Worm (Caenorhabditis elegans): ENCODE results near the gene slmp-1.
A peak's percentile ranks its signal among the peaks of the same experiment; 100 is the strongest.

Gene slmp-1

DNA sequence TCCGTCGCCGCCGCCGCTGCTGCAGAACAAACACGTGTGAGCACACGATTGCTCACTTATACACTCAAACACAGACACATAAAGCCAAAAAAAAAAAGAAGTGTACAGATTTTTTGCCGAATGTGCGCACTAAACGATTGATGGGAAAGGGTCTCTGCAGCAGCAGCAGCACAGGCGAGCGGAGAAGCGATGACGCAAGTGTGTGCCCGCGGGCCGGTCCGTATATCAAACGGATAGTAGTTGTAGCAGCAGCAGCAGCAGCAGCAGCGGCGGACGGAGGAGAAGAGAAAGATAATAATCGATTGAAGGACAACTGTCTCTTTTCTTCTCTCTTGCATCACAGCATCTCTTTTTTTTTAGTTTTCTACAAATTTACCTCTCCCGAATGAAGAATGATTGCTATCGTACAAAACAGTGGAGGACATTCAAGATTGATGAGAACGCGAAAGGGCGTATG is 19.9 kb downstream of the slmp-1 start:
- TF ChIP-seq pha-4 (tag; optimal IDR thresholded peaks at IDR 0.05) (peak; percentile 47), nhr-43 (tag; optimal IDR thresholded peaks at IDR 0.05; ENCODE audit: poor library complexity, severe bottlenecking) (peak; percentile 83), elt-2 (tag; optimal IDR thresholded peaks at IDR 0.05) (peak; percentile 20), nhr-25 (tag; optimal IDR thresholded peaks at IDR 0.05) (peak; percentile 73), snpc-4 (tag; optimal IDR thresholded peaks at IDR 0.05) (peak; percentile 16), jun-1 (tag; optimal IDR thresholded peaks at IDR 0.05) (peak; percentile 23), tbx-2 (tag; optimal IDR thresholded peaks at IDR 0.05) (peak; percentile 12), lsy-12 (tag; optimal IDR thresholded peaks at IDR 0.05) (peak; percentile 57), nhr-23 (tag; optimal IDR thresholded peaks at IDR 0.05) (peak; percentile 64), mdl-1 (tag; optimal IDR thresholded peaks at IDR 0.05) (no peak), ceh-28 (tag; optimal IDR thresholded peaks at IDR 0.05) (peak; percentile 72), nfya-1 (tag; optimal IDR thresholded peaks at IDR 0.05; ENCODE audit: insufficient read depth) (peak; percentile 19), aly-2 (tag; optimal IDR thresholded peaks at IDR 0.05) (no peak), fkh-10 (GFP tag; optimal IDR thresholded peaks at IDR 0.05) (no peak), R02D3.7 (tag; optimal IDR thresholded peaks at IDR 0.05) (no peak)

DNA sequence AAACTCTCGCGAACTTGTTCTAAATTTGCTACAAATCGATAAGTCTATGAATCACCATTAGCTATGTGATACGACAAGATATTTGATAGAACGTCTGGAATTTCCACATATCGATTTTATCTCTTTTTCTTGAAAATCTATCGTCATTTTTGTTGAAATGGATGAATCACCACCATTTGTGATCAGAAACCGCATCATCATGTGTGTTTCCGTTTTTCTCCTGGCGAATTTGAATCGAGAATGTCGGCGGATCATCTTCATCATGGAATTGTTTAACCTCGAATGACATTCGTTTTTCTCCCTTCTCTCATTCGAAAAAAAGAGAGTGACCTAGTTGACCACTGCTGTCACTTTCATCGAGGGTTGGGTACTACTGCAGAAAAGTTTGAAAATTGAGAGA is 20.7 kb downstream of the slmp-1 start:
- no peak for TF ChIP-seq mml-1 (tag; optimal IDR thresholded peaks at IDR 0.05)
- peak; percentile 12 for TF ChIP-seq nhr-25 (tag; optimal IDR thresholded peaks at IDR 0.05)
- TF ChIP-seq ztf-11 (tag; optimal IDR thresholded peaks at IDR 0.05) = no peak
- no peak for TF ChIP-seq egl-5 (tag; optimal IDR thresholded peaks at IDR 0.05)
- no peak for TF ChIP-seq snpc-4 (tag; optimal IDR thresholded peaks at IDR 0.05)
- peak; percentile 92 for TF ChIP-seq nhr-23 (tag; optimal IDR thresholded peaks at IDR 0.05)
- no peak for TF ChIP-seq nfya-1 (tag; optimal IDR thresholded peaks at IDR 0.05; ENCODE audit: insufficient read depth)
- TF ChIP-seq elt-3 (tag; optimal IDR thresholded peaks at IDR 0.05) = peak in 1 of 3 experiments; percentile 31
- no peak for TF ChIP-seq R02D3.7 (tag; optimal IDR thresholded peaks at IDR 0.05)
- no peak for TF ChIP-seq ceh-9 (tag; optimal IDR thresholded peaks at IDR 0.05)
- peak; percentile 67 for TF ChIP-seq ceh-28 (tag; optimal IDR thresholded peaks at IDR 0.05)
- TF ChIP-seq nhr-43 (tag; optimal IDR thresholded peaks at IDR 0.05; ENCODE audit: poor library complexity, severe bottlenecking) = peak; percentile 81
- TF ChIP-seq lin-39 (tag; optimal IDR thresholded peaks at IDR 0.05) = no peak
- no peak for TF ChIP-seq nhr-11 (tag; optimal IDR thresholded peaks at IDR 0.05)
- TF ChIP-seq egl-27 (tag; optimal IDR thresholded peaks at IDR 0.05) = peak; percentile 12
- TF ChIP-seq ceh-16 (tag; optimal IDR thresholded peaks at IDR 0.05) = no peak

DNA sequence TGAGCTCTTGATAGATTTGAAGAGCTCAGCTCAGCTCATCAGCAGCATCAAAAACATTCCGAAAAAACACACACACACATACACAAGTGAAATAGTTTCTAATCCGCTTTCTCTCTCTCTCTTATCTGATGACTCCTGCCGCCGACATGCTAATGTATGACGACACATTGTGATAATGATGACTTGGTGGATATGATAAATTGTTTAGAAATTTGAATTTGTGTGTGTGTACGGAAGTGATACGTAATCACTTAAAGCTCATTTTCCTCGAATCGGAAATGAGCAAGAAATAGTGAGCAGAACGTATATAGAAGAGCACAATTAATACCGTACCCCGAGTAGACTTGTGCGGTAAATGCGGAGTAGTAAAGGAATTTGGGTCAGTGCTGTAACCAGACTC is 33.3 kb downstream of the slmp-1 start:
- TF ChIP-seq fkh-10 (GFP tag; optimal IDR thresholded peaks at IDR 0.05) (no peak), elt-3 (tag; optimal IDR thresholded peaks at IDR 0.05) (no peak)

DNA sequence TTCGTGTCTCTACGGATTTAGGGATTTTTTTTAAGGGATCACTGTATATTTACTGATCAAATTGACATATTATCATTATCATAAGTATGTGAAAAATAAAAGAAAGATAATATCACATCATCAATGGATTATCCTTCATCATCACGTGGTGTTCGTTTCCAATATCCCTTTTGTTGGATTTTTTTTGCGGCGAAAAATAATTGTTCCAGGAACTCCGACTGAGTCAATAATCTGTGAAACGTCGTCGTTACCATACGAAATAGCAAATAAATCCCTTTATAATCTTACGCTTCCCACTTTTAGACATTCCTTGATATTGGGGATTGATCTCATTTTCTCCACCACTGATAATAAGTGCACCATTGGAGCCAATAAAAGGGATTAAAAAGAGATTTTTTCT is 36.5 kb downstream of the slmp-1 start:
- TF ChIP-seq unc-39 (tag; optimal IDR thresholded peaks at IDR 0.05) (no peak), lin-15B (tag; optimal IDR thresholded peaks at IDR 0.05) (no peak), ztf-4 (tag; optimal IDR thresholded peaks at IDR 0.05) (no peak), ztf-11 (tag; optimal IDR thresholded peaks at IDR 0.05) (no peak), pqm-1 (tag; optimal IDR thresholded peaks at IDR 0.05) (no peak), nhr-25 (tag; optimal IDR thresholded peaks at IDR 0.05) (no peak), lsy-12 (tag; optimal IDR thresholded peaks at IDR 0.05) (no peak), pha-4 (tag; optimal IDR thresholded peaks at IDR 0.05) (no peak), daf-12 (tag; optimal IDR thresholded peaks at IDR 0.05) (no peak), egl-27 (tag; optimal IDR thresholded peaks at IDR 0.05) (no peak), mdl-1 (tag; optimal IDR thresholded peaks at IDR 0.05) (no peak), lin-39 (tag; optimal IDR thresholded peaks at IDR 0.05) (no peak), elt-2 (tag; optimal IDR thresholded peaks at IDR 0.05) (no peak), ZK546.5 (tag; optimal IDR thresholded peaks at IDR 0.05) (no peak), tbx-2 (tag; optimal IDR thresholded peaks at IDR 0.05) (no peak), nhr-12 (tag; optimal IDR thresholded peaks at IDR 0.05) (no peak)

DNA sequence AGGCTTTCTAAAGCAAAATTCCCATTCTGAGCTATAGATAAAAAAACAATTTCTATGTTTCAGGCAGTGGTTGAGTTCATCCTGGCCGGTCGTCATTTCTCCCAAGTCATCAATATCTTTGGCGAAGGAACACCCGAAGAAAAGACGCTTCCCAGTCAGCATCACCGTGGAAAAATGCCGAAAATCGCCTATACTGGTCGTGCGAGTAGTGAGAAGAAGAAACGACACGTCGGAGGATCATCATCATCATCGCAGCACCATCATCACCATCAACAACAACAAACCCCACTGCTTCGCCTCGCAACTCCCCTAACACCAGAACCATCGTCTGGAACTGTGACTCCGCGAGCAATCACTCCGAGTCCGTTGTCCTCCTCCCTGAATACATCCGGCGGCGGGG is 38.0 kb downstream of the slmp-1 start:
- TF ChIP-seq lin-39 (tag; optimal IDR thresholded peaks at IDR 0.05) (no peak), nhr-76 (tag; optimal IDR thresholded peaks at IDR 0.05) (no peak), ceh-9 (tag; optimal IDR thresholded peaks at IDR 0.05) (no peak), hmg-11 (tag; optimal IDR thresholded peaks at IDR 0.05) (no peak), elt-1 (tag; optimal IDR thresholded peaks at IDR 0.05) (no peak), elt-3 (tag; optimal IDR thresholded peaks at IDR 0.05) (no peak), R02D3.7 (tag; optimal IDR thresholded peaks at IDR 0.05) (no peak), jun-1 (tag; optimal IDR thresholded peaks at IDR 0.05) (no peak)

Measured in whole organism, L3 larva.